Worm (Caenorhabditis elegans) whole organism, L4 larva: ENCODE results near the gene T04A6.2.

Source experiments
- ceh-28 ChIP-seq: fragments of 150-350 bp; optimal IDR thresholded peaks from 2 replicates; lab custom pipeline; 2014; ENCODE audit warnings: missing biosample characterization, missing genetic modification reagents, missing genetic modification characterization
- fkh-10 ChIP-seq: fragments of 150-350 bp; optimal IDR thresholded peaks from 2 replicates; lab custom pipeline; 2014; ENCODE audit warnings: missing biosample characterization, missing genetic modification reagents, missing genetic modification characterization
- lin-15B ChIP-seq: fragments of 150-350 bp; sonication (generic microtip); optimal IDR thresholded peaks from 3 replicates; lab custom pipeline; 2014; ENCODE audit warnings: missing biosample characterization, missing genetic modification characterization
- mep-1 ChIP-seq: fragments of 150-350 bp; sonication (generic microtip); optimal IDR thresholded peaks from 3 replicates; lab custom pipeline; 2014; ENCODE audit warnings: missing biosample characterization, missing genetic modification characterization
- nhr-25 ChIP-seq: sonication (generic microtip); optimal IDR thresholded peaks from 2 replicates; lab custom pipeline; 2017; ENCODE audit warnings: missing genetic modification characterization, mild to moderate bottlenecking, missing compliant biosample characterization, antibody characterized with exemption, moderate library complexity, borderline replicate concordance; ENCODE audit not compliant: insufficient read depth
- nhr-77 ChIP-seq: fragments of 150-350 bp; optimal IDR thresholded peaks from 2 replicates; lab custom pipeline; 2014; ENCODE audit warnings: missing biosample characterization, missing genetic modification characterization
- pha-4 ChIP-seq, 2 experiments: fragments of 150-350 bp in 1 of 2; fragments of 200-800 bp in 1 of 2; sonication (Bioruptor generic) in 1 of 2; IDR thresholded peaks in 1 of 2; optimal IDR thresholded peaks in 1 of 2; 2 replicates each; pipeline versions ENCODE4 v1.3.6 to Lab custom; 2014 to 2022; ENCODE audit warnings: missing genetic modification characterization in 2 of 2, missing genetic modification reagents in 2 of 2, missing biosample characterization in 1 of 2, missing compliant biosample characterization in 1 of 2
- unc-130 ChIP-seq: sonication (generic microtip); optimal IDR thresholded peaks from 2 replicates; lab custom pipeline; 2016; ENCODE audit warnings: missing genetic modification reagents, missing genetic modification characterization, missing compliant biosample characterization
- zfp-3 ChIP-seq: fragments of 200-800 bp; sonication (Bioruptor generic); conservative IDR thresholded peaks from 2 replicates; pipeline ENCODE4 v1.3.6; 2022; ENCODE audit warnings: missing genetic modification reagents, missing genetic modification characterization, missing compliant biosample characterization

DNA sequence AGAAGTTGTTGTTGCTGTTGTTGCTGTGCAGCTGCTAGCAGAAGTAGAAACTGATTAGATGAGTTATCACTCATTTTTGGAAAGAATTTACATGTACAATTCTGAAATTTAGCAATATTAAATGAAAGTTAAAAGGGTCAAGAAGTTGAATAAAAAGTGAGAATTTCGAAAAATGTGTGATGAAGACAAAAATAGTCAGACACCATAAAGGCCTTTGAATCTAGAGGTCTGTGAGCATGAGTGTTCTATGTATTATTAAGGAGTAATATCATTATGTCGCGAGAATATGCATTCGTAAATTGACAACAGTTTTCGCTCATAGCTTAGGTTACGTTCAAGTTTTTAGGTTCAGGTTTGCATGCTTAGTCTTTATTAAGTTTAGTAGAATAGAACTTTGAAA is 41.3 kb downstream of the T04A6.2 start, which contains the start of gene baz-2:
- TF ChIP-seq nhr-25 (tag; lab: Kevin White, UChicago), result no peak
- no peak for TF ChIP-seq mep-1 (tag; lab: Kevin White, UChicago)
- TF ChIP-seq nhr-77 (tag; lab: Kevin White, UChicago), result no peak
- no peak for TF ChIP-seq unc-130
- TF ChIP-seq lin-15B (tag; lab: Kevin White, UChicago), result no peak
- no peak for TF ChIP-seq zfp-3
- TF ChIP-seq ceh-28 (tag; lab: Kevin White, UChicago), result no peak
- TF ChIP-seq pha-4 (GFP tag; IDR thresholded peaks at IDR 0.05; lab: Robert Waterston, UW), result no peak
- no peak for TF ChIP-seq pha-4 (tag; optimal IDR thresholded peaks at IDR 0.05; lab: Kevin White, UChicago)
- TF ChIP-seq fkh-10 (GFP tag; lab: Kevin White, UChicago), result no peak
